Fruit fly (Drosophila melanogaster) ovary, adult (tissue): ENCODE results near the gene CG43072.

Experiments
- CG17801 ChIP-seq: fragments of 200-800 bp; optimal IDR thresholded peaks from 2 replicates; lab custom pipeline; 2019; ENCODE audit warnings: missing biosample characterization, mild to moderate bottlenecking, missing genetic modification characterization, moderate library complexity; ENCODE audit not compliant: partially characterized antibody

Gene CG43072

dm6 chr3L:21065212-21065902 is at the start of gene CG43072:
CG43072 (plus strand) TSS chr3L:21065852.
- peak; percentile 50 for TF ChIP-seq CG17801

dm6 chr3L:21023364-21023763 is 42.3 kb upstream of the CG43072 start:
- no peak for TF ChIP-seq CG17801

DNA sequence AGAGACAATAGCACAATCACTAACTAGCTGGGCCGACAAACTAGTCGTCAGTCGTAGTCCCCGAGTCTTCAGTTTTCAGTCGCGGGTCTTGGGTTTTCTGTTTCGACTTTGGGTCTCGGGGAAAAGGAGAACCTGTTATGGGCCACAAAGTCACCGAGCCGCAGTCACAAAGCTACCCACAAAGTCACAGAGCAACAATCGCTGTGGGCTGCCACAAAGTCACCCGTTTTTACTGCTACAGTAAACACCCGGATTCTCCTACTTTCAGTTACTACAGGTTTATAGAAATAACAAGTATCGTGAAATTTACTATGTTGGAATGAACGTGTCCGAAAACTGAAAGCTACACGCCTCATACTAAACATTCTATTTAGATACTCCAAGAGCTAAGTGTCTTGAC is 41.9 kb upstream of the CG43072 start:
- no peak for TF ChIP-seq CG17801

DNA sequence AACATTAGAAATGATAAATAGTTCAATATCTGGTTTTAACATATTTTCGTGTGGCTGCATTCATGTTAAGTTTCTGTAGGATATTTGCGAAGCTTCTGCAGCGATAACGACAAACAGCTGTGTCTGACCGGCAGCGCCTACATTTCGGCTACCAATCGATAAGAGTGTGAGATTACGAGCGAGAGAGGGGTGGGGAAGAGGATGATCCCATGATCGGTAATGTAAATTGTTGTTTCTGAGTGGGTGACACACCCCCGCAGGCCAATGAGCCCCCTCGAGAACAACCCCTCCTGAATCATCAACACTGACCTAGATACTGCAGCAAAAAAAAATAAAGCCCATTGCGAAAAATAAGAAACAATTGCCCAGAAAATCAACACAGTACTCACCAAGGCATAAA is 41.1 kb upstream of the CG43072 start:
- no peak for TF ChIP-seq CG17801

DNA sequence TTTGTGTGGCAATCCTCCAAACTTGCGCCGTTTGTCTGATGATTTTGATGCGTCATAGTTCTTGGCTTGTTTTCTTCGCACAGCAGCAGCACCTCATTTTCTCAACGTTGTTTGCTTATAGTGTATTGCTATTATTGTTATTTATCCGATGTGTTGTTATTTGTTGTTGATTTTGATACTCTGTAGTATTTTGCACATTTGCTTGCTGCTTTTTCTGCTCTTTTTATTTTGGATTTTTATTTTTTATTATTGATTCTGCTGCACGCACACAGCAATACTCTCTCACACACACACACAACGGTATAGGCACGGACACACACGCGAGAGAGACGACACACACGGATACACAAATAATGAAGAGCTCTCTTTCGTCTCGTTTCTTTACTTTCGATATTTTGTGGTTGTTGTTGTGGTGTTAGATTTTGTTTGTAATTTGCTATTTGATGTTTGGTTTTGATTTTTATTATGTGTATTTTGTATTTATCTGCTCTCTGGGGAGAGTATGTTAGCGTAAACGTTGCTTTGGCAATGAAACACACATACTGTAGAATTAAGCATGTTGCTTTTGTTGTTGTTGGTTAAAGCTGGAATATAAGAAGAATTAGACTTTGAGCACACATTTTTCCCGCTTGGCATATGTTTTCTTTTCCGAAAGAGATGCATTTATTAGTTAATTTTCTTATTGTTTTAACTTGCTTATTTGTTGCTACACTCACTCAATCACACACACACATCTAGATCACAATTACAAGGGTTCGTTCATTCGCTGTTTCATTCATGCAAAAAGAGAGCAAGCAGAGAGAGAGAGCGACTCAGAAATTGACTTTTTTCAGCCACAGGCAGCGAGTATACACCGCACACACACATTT is 40.5 kb upstream of the CG43072 start:
- peak; percentile 63 for TF ChIP-seq CG17801

dm6 chr3L:21026025-21026916 is 39.4 kb upstream of the CG43072 start:
- peak; percentile 25 for TF ChIP-seq CG17801

DNA sequence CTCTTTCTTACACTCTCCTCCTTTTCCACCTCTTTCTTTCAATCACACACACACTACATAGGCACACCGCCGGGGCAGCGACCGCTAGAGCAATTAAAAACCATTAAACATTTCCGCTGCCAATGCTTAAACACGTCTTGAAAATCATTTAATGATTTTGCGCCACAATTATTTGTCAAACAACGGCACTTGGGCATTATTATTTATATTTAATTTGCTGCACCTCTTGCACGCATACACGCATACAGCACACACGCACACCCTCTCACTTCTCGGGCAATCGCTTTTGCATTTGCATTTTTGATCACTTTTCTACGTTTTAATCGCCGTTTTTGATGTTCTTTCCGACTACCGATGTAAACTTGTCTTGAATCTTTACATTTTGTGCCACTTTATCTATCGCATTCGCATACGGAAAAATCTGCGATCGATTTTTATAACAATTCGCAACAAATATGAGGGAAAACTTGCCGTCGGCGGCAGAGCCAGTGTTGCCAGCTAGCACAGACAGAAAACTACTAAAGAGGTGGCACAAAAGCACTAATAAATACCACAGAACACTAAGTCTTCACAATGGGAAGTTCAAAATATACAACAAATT is 38.6 kb upstream of the CG43072 start, which contains the start of gene skd:
skd (minus strand) TSS at position 518 of the 601 bp plus-strand sequence.
- TF ChIP-seq CG17801, result no peak

DNA sequence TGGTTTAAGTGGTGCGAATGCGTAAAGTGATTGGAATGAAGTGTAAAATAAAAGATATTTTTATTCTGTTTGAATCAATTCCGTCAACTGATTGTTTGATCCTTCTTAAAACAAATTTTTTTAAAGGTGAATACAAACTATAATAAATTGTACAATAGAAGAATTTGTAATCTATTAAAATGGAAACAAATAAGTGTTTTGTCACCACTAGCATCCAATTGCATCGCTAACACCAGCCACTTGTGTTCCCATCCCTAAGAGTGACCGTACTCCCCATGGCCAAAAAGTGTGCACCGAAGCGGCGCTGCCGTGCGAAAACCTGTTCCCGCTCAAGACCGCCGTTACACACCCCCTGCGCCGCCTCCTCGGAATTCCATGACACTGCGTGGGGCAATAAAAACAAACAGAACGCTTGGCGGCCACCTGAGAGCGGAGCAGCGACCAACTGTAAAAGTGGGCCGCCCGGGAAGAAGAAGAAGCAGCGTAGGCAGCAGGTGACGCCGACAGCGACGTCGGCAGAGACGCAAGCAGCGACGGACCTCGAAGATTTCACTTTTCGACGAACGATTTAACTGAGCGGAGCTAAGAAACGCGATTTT is 37.9 kb upstream of the CG43072 start, which contains the start of gene Pdss2:
Pdss2 (plus strand) TSS at position 259 of the 599 bp plus-strand sequence.
- peak; percentile 27 for TF ChIP-seq CG17801

DNA sequence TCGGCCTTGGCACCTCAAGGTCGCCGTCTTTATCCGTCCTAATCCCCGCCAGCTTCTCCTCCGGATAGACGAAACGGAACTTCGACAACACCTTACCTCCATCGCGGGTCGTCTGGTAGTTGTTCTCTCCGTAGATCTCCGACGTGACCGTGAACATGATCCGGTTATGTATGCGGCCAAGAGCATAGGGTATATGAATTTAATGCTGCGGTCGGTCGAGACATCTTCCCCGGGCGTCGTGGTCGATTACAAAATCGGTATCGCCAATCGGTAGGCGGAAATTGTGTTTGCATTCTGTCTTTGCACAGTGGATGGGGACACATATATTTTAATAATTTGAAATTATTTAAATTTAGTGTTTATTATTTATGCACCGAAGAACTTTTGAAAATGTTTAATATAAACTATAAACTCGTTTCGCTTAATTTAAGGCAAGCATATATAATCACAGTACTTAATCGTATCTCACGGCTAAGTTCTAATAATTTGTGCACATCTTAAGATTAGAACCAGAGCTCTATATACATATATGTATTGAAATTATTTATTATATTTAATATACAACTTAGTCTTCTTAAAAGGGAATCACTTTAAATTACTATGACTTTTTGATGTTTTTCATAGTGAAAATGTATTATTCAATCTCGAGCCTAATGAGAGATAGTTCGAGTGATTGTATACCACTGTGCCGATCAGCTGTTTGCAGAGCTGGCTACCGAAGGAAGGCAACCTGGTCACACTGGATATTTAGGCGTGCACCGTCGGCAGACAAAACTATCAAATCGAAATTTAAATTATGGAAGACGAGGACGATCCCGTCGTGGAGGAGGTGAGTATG is 34.3 kb upstream of the CG43072 start, which contains the start of the genes CG10584 and Polr3E:
CG10584 (minus strand) TSS at position 268 of the 838 bp plus-strand sequence.
Polr3E (plus strand) TSS at position 733 of the 838 bp plus-strand sequence.
- peak; percentile 91 for TF ChIP-seq CG17801

dm6 chr3L:21034103-21034280 is 31.7 kb upstream of the CG43072 start, which contains the start of gene CG10581:
CG10581 (minus strand) TSS chr3L:21034203.
- no peak for TF ChIP-seq CG17801

dm6 chr3L:21034281-21035221 is 31.1 kb upstream of the CG43072 start, which contains the start of gene siz:
siz (plus strand) TSS chr3L:21034535.
- peak; percentile 70 for TF ChIP-seq CG17801

DNA sequence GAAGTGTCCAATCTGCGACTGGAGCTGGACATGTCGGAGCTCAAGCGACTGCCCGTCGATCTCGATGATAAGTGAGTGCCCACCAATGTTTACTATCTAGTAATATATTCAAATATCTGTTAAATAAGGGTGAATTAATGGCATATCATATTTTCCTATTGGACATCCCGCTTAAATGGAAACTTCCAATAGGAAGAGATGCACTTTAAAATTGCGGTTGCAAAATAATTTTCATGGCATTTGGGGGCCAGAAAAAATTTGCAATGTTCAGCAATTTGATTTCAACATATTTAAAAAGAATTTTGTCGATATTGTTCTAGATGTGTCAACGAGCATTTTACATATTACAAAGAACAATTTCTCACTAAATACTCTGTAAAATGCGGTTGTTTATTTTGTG is 30.4 kb upstream of the CG43072 start:
- no peak for TF ChIP-seq CG17801

- no peak for TF ChIP-seq CG17801
These were observed 29.2 kb upstream of the CG43072 start for dm6 chr3L:21036257-21036957.
